Worm (Caenorhabditis elegans) whole organism, young adult: ENCODE data around the gene srab-12.

Source experiments
- B0261.1 ChIP-seq: sonication (generic microtip); optimal IDR thresholded peaks from 2 replicates; lab custom pipeline; 2016; ENCODE audit warnings: mild to moderate bottlenecking, missing genetic modification characterization, moderate library complexity, missing compliant biosample characterization
- B0336.3 ChIP-seq: fragments of 200-800 bp; sonication (Bioruptor generic); IDR thresholded peaks from 2 replicates; pipeline ENCODE4 v1.3.6; 2022; ENCODE audit warnings: missing genetic modification characterization, missing compliant biosample characterization
- F10E7.11 ChIP-seq: sonication (generic microtip); optimal IDR thresholded peaks from 2 replicates; lab custom pipeline; 2017; ENCODE audit warnings: mild to moderate bottlenecking, missing genetic modification characterization, moderate library complexity, missing compliant biosample characterization
- F23B12.7 ChIP-seq: sonication (generic microtip); optimal IDR thresholded peaks from 2 replicates; lab custom pipeline; 2017; ENCODE audit warnings: missing genetic modification characterization, mild to moderate bottlenecking, missing compliant biosample characterization, antibody characterized with exemption, moderate library complexity; ENCODE audit not compliant: insufficient read depth
- F33H1.4 ChIP-seq: fragments of 200-800 bp; sonication (Bioruptor generic); IDR thresholded peaks from 2 replicates; pipeline ENCODE4 v1.3.6; 2022; ENCODE audit warnings: missing genetic modification reagents, missing genetic modification characterization, missing compliant biosample characterization
- F37B4.10 ChIP-seq: fragments of 200-800 bp; sonication (Bioruptor generic); IDR thresholded peaks from 2 replicates; pipeline ENCODE4 v1.3.6; 2022; ENCODE audit warnings: missing genetic modification characterization, missing compliant biosample characterization
- F39B2.1 ChIP-seq: fragments of 200-800 bp; sonication (Bioruptor generic); IDR thresholded peaks from 2 replicates; pipeline ENCODE4 v1.3.6; 2022; ENCODE audit warnings: missing genetic modification reagents, missing genetic modification characterization, missing compliant biosample characterization
- F57C9.4 ChIP-seq: sonication (generic microtip); optimal IDR thresholded peaks from 2 replicates; lab custom pipeline; 2017; ENCODE audit warnings: mild to moderate bottlenecking, missing genetic modification characterization, missing compliant biosample characterization
- Y79H2A.3 ChIP-seq: fragments of 200-800 bp; sonication (Bioruptor generic); conservative IDR thresholded peaks from 2 replicates; pipeline ENCODE4 v1.3.6; 2022; ENCODE audit warnings: missing genetic modification reagents, missing genetic modification characterization, missing compliant biosample characterization
- Y95B8A.8 ChIP-seq: fragments of 200-800 bp; sonication (Bioruptor generic); IDR thresholded peaks from 2 replicates; pipeline ENCODE4 v1.3.6; 2022; ENCODE audit warnings: missing genetic modification reagents, missing genetic modification characterization, missing compliant biosample characterization
- ama-1 ChIP-seq, 3 experiments: fragments of 150-350 bp in 1 of 3; sonication (generic microtip) in 2 of 3; optimal IDR thresholded peaks; 2 replicates each; lab custom pipeline; 2014 to 2018; ENCODE audit warnings: missing biosample characterization in 2 of 3, missing genetic modification characterization in 2 of 3, missing genetic modification reagents in 2 of 3
- bed-2 ChIP-seq: fragments of 200-800 bp; sonication (Bioruptor generic); IDR thresholded peaks from 2 replicates; pipeline ENCODE4 v1.3.6; 2022; ENCODE audit warnings: missing genetic modification reagents, missing genetic modification characterization, missing compliant biosample characterization
- dox-1 ChIP-seq: fragments of 200-800 bp; sonication (Bioruptor generic); IDR thresholded peaks from 2 replicates; pipeline ENCODE4 v1.3.6; 2022; ENCODE audit warnings: missing genetic modification reagents, missing genetic modification characterization, missing compliant biosample characterization
- egl-18 ChIP-seq: fragments of 200-800 bp; sonication (Bioruptor generic); IDR thresholded peaks from 2 replicates; pipeline ENCODE4 v1.3.6; 2022; ENCODE audit warnings: missing genetic modification reagents, missing genetic modification characterization, missing compliant biosample characterization
- egrh-3 ChIP-seq: fragments of 200-800 bp; sonication (Bioruptor generic); IDR thresholded peaks from 2 replicates; pipeline ENCODE4 v1.3.6; 2022; ENCODE audit warnings: missing genetic modification reagents, missing genetic modification characterization, missing compliant biosample characterization
- fkh-3 ChIP-seq: sonication (generic microtip); optimal IDR thresholded peaks from 2 replicates; lab custom pipeline; 2016; ENCODE audit warnings: mild to moderate bottlenecking, missing genetic modification characterization, missing compliant biosample characterization
- hlh-12 ChIP-seq: sonication (generic microtip); optimal IDR thresholded peaks from 2 replicates; lab custom pipeline; 2016; ENCODE audit warnings: missing genetic modification characterization, missing compliant biosample characterization
- hmg-1.2 ChIP-seq: fragments of 200-800 bp; sonication (Bioruptor generic); IDR thresholded peaks from 2 replicates; pipeline ENCODE4 v1.3.6; 2022; ENCODE audit warnings: missing genetic modification reagents, missing genetic modification characterization, missing compliant biosample characterization
- hmg-20 ChIP-seq: fragments of 200-800 bp; sonication (Bioruptor generic); IDR thresholded peaks from 2 replicates; pipeline ENCODE4 v1.3.6; 2022; ENCODE audit warnings: missing genetic modification reagents, missing genetic modification characterization, missing compliant biosample characterization
- hrde-1 ChIP-seq: sonication (generic microtip); optimal IDR thresholded peaks from 2 replicates; lab custom pipeline; 2016; ENCODE audit warnings: missing genetic modification characterization, mild to moderate bottlenecking, missing compliant biosample characterization, moderate library complexity, missing genotype, missing genetic modification reagents, borderline replicate concordance
- let-526 ChIP-seq: fragments of 200-800 bp; sonication (Bioruptor generic); IDR thresholded peaks from 2 replicates; pipeline ENCODE4 v1.3.6; 2022; ENCODE audit warnings: missing genetic modification reagents, missing genetic modification characterization, missing compliant biosample characterization
- lin-54 ChIP-seq: fragments of 200-800 bp; sonication (Bioruptor generic); optimal IDR thresholded peaks from 2 replicates; lab custom pipeline; 2018; ENCODE audit warnings: mild to moderate bottlenecking, missing genetic modification characterization, missing compliant biosample characterization
- lsl-1 ChIP-seq: fragments of 200-800 bp; sonication (Bioruptor generic); optimal IDR thresholded peaks from 2 replicates; lab custom pipeline; 2018; ENCODE audit warnings: mild to moderate bottlenecking, missing genetic modification characterization, moderate library complexity, missing compliant biosample characterization
- madf-10 ChIP-seq: sonication (generic microtip); optimal IDR thresholded peaks from 2 replicates; lab custom pipeline; 2016; ENCODE audit warnings: mild to moderate bottlenecking, missing genetic modification characterization, missing compliant biosample characterization
- madf-3 ChIP-seq: fragments of 200-800 bp; sonication (Bioruptor generic); IDR thresholded peaks from 2 replicates; pipeline ENCODE4 v1.3.6; 2022; ENCODE audit warnings: missing genetic modification reagents, missing genetic modification characterization, missing compliant biosample characterization
- mcd-1 ChIP-seq: fragments of 200-800 bp; sonication (Bioruptor generic); IDR thresholded peaks from 2 replicates; pipeline ENCODE4 v1.3.6; 2022; ENCODE audit warnings: missing genetic modification reagents, missing genetic modification characterization, missing compliant biosample characterization
- nhr-120 ChIP-seq: fragments of 200-800 bp; sonication (Bioruptor generic); IDR thresholded peaks from 2 replicates; pipeline ENCODE4 v1.3.6; 2022; ENCODE audit warnings: missing genetic modification characterization, missing compliant biosample characterization
- nhr-27 ChIP-seq: fragments of 200-800 bp; sonication (Bioruptor generic); optimal IDR thresholded peaks from 2 replicates; lab custom pipeline; 2018; ENCODE audit warnings: mild to moderate bottlenecking, missing genetic modification characterization, moderate library complexity, missing compliant biosample characterization
- nhr-80 ChIP-seq: sonication (generic microtip); optimal IDR thresholded peaks from 2 replicates; lab custom pipeline; 2016; ENCODE audit warnings: missing genetic modification characterization, missing compliant biosample characterization
- pbrm-1 ChIP-seq: fragments of 200-800 bp; sonication (Bioruptor generic); IDR thresholded peaks from 2 replicates; pipeline ENCODE4 v1.3.6; 2022; ENCODE audit warnings: missing genetic modification reagents, missing genetic modification characterization, missing compliant biosample characterization
- pha-4 ChIP-seq: fragments of 150-350 bp; sonication (generic microtip); optimal IDR thresholded peaks from 2 replicates; lab custom pipeline; 2014; ENCODE audit warnings: missing biosample characterization, missing genetic modification reagents, missing genetic modification characterization
- rcor-1 ChIP-seq: fragments of 200-800 bp; sonication (Bioruptor generic); IDR thresholded peaks from 2 replicates; pipeline ENCODE4 v1.3.6; 2022; ENCODE audit warnings: missing genetic modification reagents, missing genetic modification characterization, missing compliant biosample characterization
- repo-1 ChIP-seq: sonication (generic microtip); optimal IDR thresholded peaks from 2 replicates; lab custom pipeline; 2017; ENCODE audit warnings: mild to moderate bottlenecking, missing genetic modification characterization, missing compliant biosample characterization
- sea-2 ChIP-seq: fragments of 200-800 bp; sonication (Bioruptor generic); IDR thresholded peaks from 2 replicates; pipeline ENCODE4 v1.3.6; 2022; ENCODE audit warnings: missing genetic modification characterization, missing compliant biosample characterization
- snpc-3.4 ChIP-seq: sonication (generic microtip); optimal IDR thresholded peaks from 2 replicates; lab custom pipeline; 2017; ENCODE audit warnings: missing genetic modification characterization, mild to moderate bottlenecking, missing compliant biosample characterization, antibody characterized with exemption, moderate library complexity, missing genotype, missing genetic modification reagents
- snpc-4 ChIP-seq, 5 experiments: fragments of 150-350 bp in 1 of 5; sonication (generic microtip) in 4 of 5; optimal IDR thresholded peaks; 2 replicates each; lab custom pipeline; 2014 to 2018; ENCODE audit warnings: missing genetic modification characterization in 5 of 5, missing biosample characterization in 3 of 5, antibody characterized with exemption in 2 of 5, mild to moderate bottlenecking in 2 of 5, missing compliant biosample characterization in 2 of 5, missing genotype in 2 of 5, moderate library complexity in 2 of 5, missing genetic modification reagents in 1 of 5
- tlf-1 ChIP-seq: fragments of 200-800 bp; sonication (Bioruptor generic); optimal IDR thresholded peaks from 2 replicates; lab custom pipeline; 2018; ENCODE audit warnings: mild to moderate bottlenecking, missing genetic modification characterization, missing compliant biosample characterization
- unc-62 ChIP-seq: fragments of 150-350 bp; optimal IDR thresholded peaks from 2 replicates; lab custom pipeline; 2014; ENCODE audit warnings: missing biosample characterization, missing genetic modification reagents, missing genetic modification characterization
- zfh-2 ChIP-seq: fragments of 200-800 bp; sonication (Bioruptor generic); conservative IDR thresholded peaks from 2 replicates; pipeline ENCODE4 v1.3.6; 2022; ENCODE audit warnings: missing genetic modification reagents, missing genetic modification characterization, missing compliant biosample characterization
- ztf-26 ChIP-seq: sonication (generic microtip); optimal IDR thresholded peaks from 2 replicates; lab custom pipeline; 2017; ENCODE audit warnings: missing genetic modification characterization, missing compliant biosample characterization
- ztf-28 ChIP-seq: fragments of 200-800 bp; sonication (Bioruptor generic); IDR thresholded peaks from 2 replicates; pipeline ENCODE4 v1.3.6; 2022; ENCODE audit warnings: missing genetic modification reagents, missing genetic modification characterization, missing compliant biosample characterization

Gene srab-12

ce11 chrV:17812127-17812526 lies 28.7 kb upstream of the srab-12 start:
- TF ChIP-seq bed-2 (GFP tag; lab: Robert Waterston, UW) (no peak), nhr-120 (GFP tag; lab: Robert Waterston, UW) (0 out of 2 replicates have a peak, but pooled peaks have one; percentile 27), dox-1 (GFP tag; lab: Robert Waterston, UW) (0 out of 2 replicates have a peak, but pooled peaks have one; percentile 11), madf-10 (tag; lab: Kevin White, UChicago) (no peak), repo-1 (tag; lab: Kevin White, UChicago) (no peak), rcor-1 (no peak), F57C9.4 (tag; lab: Kevin White, UChicago) (no peak), pha-4 (tag; lab: Kevin White, UChicago) (no peak), madf-3 (GFP tag; lab: Robert Waterston, UW) (0 out of 2 replicates have a peak, but pooled peaks have one; percentile 43), F39B2.1 (GFP tag; lab: Robert Waterston, UW) (0 out of 2 replicates have a peak, but pooled peaks have one; percentile 33), egrh-3 (GFP tag; lab: Robert Waterston, UW) (peak; percentile 82; the same call in 1 of the 2 replicates), F10E7.11 (tag; lab: Kevin White, UChicago) (no peak), hmg-1.2 (GFP tag; lab: Robert Waterston, UW) (no peak), ztf-26 (no peak), zfh-2 (GFP tag; lab: Robert Waterston, UW) (peak; percentile 94)

- no peak for TF ChIP-seq pha-4 (tag; lab: Kevin White, UChicago)
- no peak for TF ChIP-seq Y95B8A.8 (GFP tag; lab: Robert Waterston, UW)
- no peak for TF ChIP-seq egrh-3 (GFP tag; lab: Robert Waterston, UW)
- TF ChIP-seq zfh-2 (GFP tag; lab: Robert Waterston, UW), result no peak
- no peak for TF ChIP-seq snpc-3.4 (tag; lab: Kevin White, UChicago)
- no peak for TF ChIP-seq hrde-1
- TF ChIP-seq B0261.1 (tag; lab: Kevin White, UChicago), result no peak
- TF ChIP-seq hlh-12 (tag; lab: Kevin White, UChicago), result no peak
- TF ChIP-seq ztf-28 (GFP tag; lab: Robert Waterston, UW), result no peak
- no peak for TF ChIP-seq Y79H2A.3 (GFP tag; lab: Robert Waterston, UW)
- TF ChIP-seq lin-54, result no peak
- no peak for TF ChIP-seq mcd-1
- TF ChIP-seq snpc-4 (GFP tag; optimal IDR thresholded peaks at IDR 0.05; lab: Kevin White, UChicago), result no peak
- no peak for TF ChIP-seq snpc-4 (tag; optimal IDR thresholded peaks at IDR 0.05; lab: Kevin White, UChicago)
- TF ChIP-seq pbrm-1 (GFP tag; lab: Robert Waterston, UW), result no peak
- no peak for TF ChIP-seq hmg-20 (GFP tag; lab: Robert Waterston, UW)
- TF ChIP-seq F33H1.4 (GFP tag; lab: Robert Waterston, UW), result no peak
- no peak for TF ChIP-seq lsl-1 (GFP tag; lab: Kevin White, UChicago)
Measured at ce11 chrV:17810053-17810452, 26.6 kb upstream of the srab-12 start, which contains the start of gene srh-296. TSS of gene srh-296 (plus strand) at chrV:17810353.

ce11 chrV:17805323-17805722 lies 21.9 kb upstream of the srab-12 start, which contains the start of gene srh-291:
TSS of gene srh-291 (plus strand) at chrV:17805623.
- TF ChIP-seq fkh-3 (no peak), egl-18 (no peak), nhr-80 (no peak), F37B4.10 (GFP tag; lab: Robert Waterston, UW) (no peak), let-526 (GFP tag; lab: Robert Waterston, UW) (no peak), sea-2 (GFP tag; lab: Robert Waterston, UW) (no peak), Y95B8A.8 (GFP tag; lab: Robert Waterston, UW) (no peak), nhr-27 (tag; lab: Kevin White, UChicago) (no peak), nhr-120 (GFP tag; lab: Robert Waterston, UW) (no peak), F23B12.7 (tag; lab: Kevin White, UChicago) (no peak), ama-1 (optimal IDR thresholded peaks at IDR 0.05; lab: Kevin White, UChicago) (no peak), ama-1 (GFP tag; optimal IDR thresholded peaks at IDR 0.05; lab: Kevin White, UChicago) (no peak), hmg-20 (GFP tag; lab: Robert Waterston, UW) (no peak), B0336.3 (GFP tag; lab: Robert Waterston, UW) (no peak), egrh-3 (GFP tag; lab: Robert Waterston, UW) (no peak), unc-62 (GFP tag; lab: Kevin White, UChicago) (no peak), tlf-1 (no peak), F57C9.4 (tag; lab: Kevin White, UChicago) (no peak)
